Worm (Caenorhabditis elegans) whole organism, late embryonic: ENCODE measurements around the gene nfyb-1.

Experiments used
- C08G9.2 ChIP-seq: sonication (generic microtip); optimal IDR thresholded peaks from 2 replicates; lab custom pipeline; 2016; ENCODE audit warnings: mild to moderate bottlenecking, missing genetic modification characterization, moderate library complexity, missing compliant biosample characterization
- C38D4.7 ChIP-seq: fragments of 200-800 bp; sonication (Bioruptor generic); optimal IDR thresholded peaks from 2 replicates; lab custom pipeline; 2018; ENCODE audit warnings: mild to moderate bottlenecking, missing genetic modification characterization, moderate library complexity, missing compliant biosample characterization
- F13H6.1 ChIP-seq: sonication (generic microtip); optimal IDR thresholded peaks from 2 replicates; lab custom pipeline; 2016; ENCODE audit warnings: missing genetic modification characterization, missing compliant biosample characterization
- K02D7.2 ChIP-seq: sonication (generic microtip); optimal IDR thresholded peaks from 2 replicates; lab custom pipeline; 2017; ENCODE audit warnings: mild to moderate bottlenecking, missing genetic modification characterization, missing compliant biosample characterization
- T23F11.4 ChIP-seq: fragments of 200-800 bp; sonication (Bioruptor generic); optimal IDR thresholded peaks from 2 replicates; lab custom pipeline; 2018; ENCODE audit warnings: mild to moderate bottlenecking, missing genetic modification characterization, missing compliant biosample characterization
- ahr-1 ChIP-seq: sonication (generic microtip); optimal IDR thresholded peaks from 2 replicates; lab custom pipeline; 2016; ENCODE audit warnings: missing genetic modification characterization, missing compliant biosample characterization
- ceh-14 ChIP-seq: sonication (generic microtip); optimal IDR thresholded peaks from 2 replicates; lab custom pipeline; 2016; ENCODE audit warnings: missing genotype, missing genetic modification characterization, missing compliant biosample characterization
- ceh-18 ChIP-seq: sonication (generic microtip); optimal IDR thresholded peaks from 2 replicates; lab custom pipeline; 2016; ENCODE audit warnings: missing genetic modification characterization, missing compliant biosample characterization
- ceh-2 ChIP-seq: sonication (generic microtip); optimal IDR thresholded peaks from 2 replicates; lab custom pipeline; 2016; ENCODE audit warnings: missing genotype, missing genetic modification characterization, missing compliant biosample characterization
- ceh-22 ChIP-seq: sonication (generic microtip); optimal IDR thresholded peaks from 2 replicates; lab custom pipeline; 2017; ENCODE audit warnings: missing biosample characterization, missing genetic modification characterization
- ceh-24 ChIP-seq: sonication (generic microtip); optimal IDR thresholded peaks from 2 replicates; lab custom pipeline; 2016; ENCODE audit warnings: mild to moderate bottlenecking, missing genetic modification characterization, missing compliant biosample characterization
- ceh-31 ChIP-seq: sonication (generic microtip); optimal IDR thresholded peaks from 2 replicates; lab custom pipeline; 2016; ENCODE audit warnings: missing genetic modification characterization, missing compliant biosample characterization
- ceh-45 ChIP-seq: fragments of 200-800 bp; sonication (Bioruptor generic); IDR thresholded peaks from 2 replicates; pipeline ENCODE4 v1.3.6; 2022; ENCODE audit warnings: missing genetic modification reagents, missing genetic modification characterization, missing compliant biosample characterization
- ceh-48 ChIP-seq: sonication (generic microtip); optimal IDR thresholded peaks from 2 replicates; lab custom pipeline; 2016; ENCODE audit warnings: missing genetic modification characterization, inconsistent platforms, missing compliant biosample characterization
- che-1 ChIP-seq: sonication (generic microtip); optimal IDR thresholded peaks from 2 replicates; lab custom pipeline; 2016; ENCODE audit warnings: mild to moderate bottlenecking, missing genetic modification characterization, missing compliant biosample characterization
- dmd-4 ChIP-seq: sonication (generic microtip); optimal IDR thresholded peaks from 2 replicates; lab custom pipeline; 2016; ENCODE audit warnings: borderline replicate concordance, missing genetic modification characterization, missing compliant biosample characterization
- dve-1 ChIP-seq: sonication (generic microtip); optimal IDR thresholded peaks from 2 replicates; lab custom pipeline; 2017; ENCODE audit warnings: antibody characterized with exemption, mild to moderate bottlenecking, missing genetic modification characterization, missing compliant biosample characterization
- ets-4 ChIP-seq: sonication (generic microtip); optimal IDR thresholded peaks from 2 replicates; lab custom pipeline; 2016; ENCODE audit warnings: missing genetic modification characterization, missing compliant biosample characterization
- fkh-6 ChIP-seq: sonication (generic microtip); optimal IDR thresholded peaks from 2 replicates; lab custom pipeline; 2016; ENCODE audit warnings: missing genetic modification characterization, missing compliant biosample characterization
- hlh-13 ChIP-seq: fragments of 200-800 bp; sonication (Bioruptor generic); optimal IDR thresholded peaks from 2 replicates; lab custom pipeline; 2018; ENCODE audit warnings: mild to moderate bottlenecking, missing genetic modification characterization, missing compliant biosample characterization
- hlh-15 ChIP-seq: sonication (generic microtip); optimal IDR thresholded peaks from 2 replicates; lab custom pipeline; 2016; ENCODE audit warnings: missing genetic modification characterization, missing compliant biosample characterization
- lin-11 ChIP-seq: fragments of 200-800 bp; sonication (Bioruptor generic); optimal IDR thresholded peaks from 2 replicates; lab custom pipeline; 2018; ENCODE audit warnings: mild to moderate bottlenecking, missing genetic modification characterization, missing compliant biosample characterization
- mec-3 ChIP-seq: sonication (generic microtip); optimal IDR thresholded peaks from 2 replicates; lab custom pipeline; 2016; ENCODE audit warnings: borderline replicate concordance, missing genetic modification characterization, missing compliant biosample characterization
- nfya-1 ChIP-seq: sonication (generic microtip); optimal IDR thresholded peaks from 2 replicates; lab custom pipeline; 2017; ENCODE audit warnings: missing genetic modification characterization, mild to moderate bottlenecking, missing compliant biosample characterization, antibody characterized with exemption, moderate library complexity
- npax-4 ChIP-seq: sonication (generic microtip); optimal IDR thresholded peaks from 2 replicates; lab custom pipeline; 2016; ENCODE audit warnings: missing genetic modification characterization, missing compliant biosample characterization
- odd-2 ChIP-seq: sonication (generic microtip); optimal IDR thresholded peaks from 2 replicates; lab custom pipeline; 2017; ENCODE audit warnings: antibody characterized with exemption, mild to moderate bottlenecking, missing genetic modification characterization, missing compliant biosample characterization
- pag-3 ChIP-seq: sonication (generic microtip); optimal IDR thresholded peaks from 2 replicates; lab custom pipeline; 2016; ENCODE audit warnings: missing compliant biosample characterization, missing genetic modification characterization, borderline replicate concordance
- pat-9 ChIP-seq: fragments of 200-800 bp; sonication (Bioruptor generic); optimal IDR thresholded peaks from 2 replicates; lab custom pipeline; 2018; ENCODE audit warnings: mild to moderate bottlenecking, missing genetic modification characterization, moderate library complexity, missing compliant biosample characterization
- pax-1 ChIP-seq: fragments of 150-350 bp; optimal IDR thresholded peaks from 2 replicates; lab custom pipeline; 2014; ENCODE audit warnings: missing biosample characterization, missing genetic modification characterization
- pha-2 ChIP-seq: sonication (generic microtip); optimal IDR thresholded peaks from 2 replicates; lab custom pipeline; 2017; ENCODE audit warnings: mild to moderate bottlenecking, missing genetic modification characterization, missing compliant biosample characterization
- pqm-1 ChIP-seq: sonication (generic microtip); optimal IDR thresholded peaks from 2 replicates; lab custom pipeline; 2016; ENCODE audit warnings: missing genetic modification characterization, missing compliant biosample characterization
- ref-2 ChIP-seq: sonication (generic microtip); optimal IDR thresholded peaks from 2 replicates; lab custom pipeline; 2016; ENCODE audit warnings: missing genetic modification characterization, missing compliant biosample characterization
- rnt-1 ChIP-seq: sonication (generic microtip); optimal IDR thresholded peaks from 2 replicates; lab custom pipeline; 2016; ENCODE audit warnings: missing genetic modification characterization, missing compliant biosample characterization
- sdc-2 ChIP-seq: sonication (generic microtip); optimal IDR thresholded peaks from 2 replicates; lab custom pipeline; 2016; ENCODE audit warnings: missing genotype, missing genetic modification characterization, missing compliant biosample characterization
- sox-2 ChIP-seq: fragments of 200-800 bp; sonication (Bioruptor generic); IDR thresholded peaks from 2 replicates; pipeline ENCODE4 v1.3.6; 2022; ENCODE audit warnings: missing genetic modification reagents, missing genetic modification characterization, missing compliant biosample characterization
- tbx-2 ChIP-seq: sonication (generic microtip); optimal IDR thresholded peaks from 2 replicates; lab custom pipeline; 2016; ENCODE audit warnings: missing genetic modification characterization, missing compliant biosample characterization
- unc-3 ChIP-seq, 2 experiments: fragments of 200-800 bp in 1 of 2; sonication (Bioruptor generic) in 1 of 2; sonication (generic microtip) in 1 of 2; conservative IDR thresholded peaks in 1 of 2; optimal IDR thresholded peaks in 1 of 2; 2 replicates each; pipeline versions ENCODE4 v1.3.6 to Lab custom; 2016 to 2022; ENCODE audit warnings: missing compliant biosample characterization in 2 of 2, missing genetic modification characterization in 2 of 2, missing genetic modification reagents in 1 of 2
- unc-86 ChIP-seq: sonication (generic microtip); optimal IDR thresholded peaks from 2 replicates; lab custom pipeline; 2016; ENCODE audit warnings: missing genetic modification characterization, missing compliant biosample characterization
- zip-5 ChIP-seq: sonication (generic microtip); optimal IDR thresholded peaks from 2 replicates; lab custom pipeline; 2016; ENCODE audit warnings: missing genetic modification characterization, missing compliant biosample characterization
- ztf-16 ChIP-seq: sonication (generic microtip); optimal IDR thresholded peaks from 2 replicates; lab custom pipeline; 2017; ENCODE audit warnings: missing genetic modification characterization, missing compliant biosample characterization

The nfyb-1 gene

DNA sequence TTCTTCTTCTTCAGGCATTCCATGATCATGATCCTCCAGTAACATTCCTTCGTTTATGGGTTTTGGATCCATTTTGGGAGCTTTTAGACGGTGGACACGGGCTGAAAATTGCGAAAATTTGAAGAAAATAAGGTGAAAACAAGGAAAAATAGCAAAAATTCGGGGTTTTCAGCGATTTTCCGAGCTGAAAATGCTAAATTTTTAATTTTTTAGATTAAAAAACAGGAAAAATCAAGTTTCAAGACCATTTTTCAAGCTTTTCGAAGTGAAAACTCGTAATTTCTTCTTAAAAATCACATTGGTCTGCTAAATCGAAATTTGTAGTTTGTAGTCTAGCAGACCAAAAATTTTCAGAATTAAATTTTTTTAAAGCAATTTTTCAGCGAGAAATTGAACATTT is at the start of gene nfyb-1:
TSS of gene nfyb-1 (minus strand) at position 101 of the 400 bp plus-strand sequence.
- TF ChIP-seq C08G9.2 (tag; lab: Kevin White, UChicago) (no peak), K02D7.2 (no peak), ceh-31 (tag; lab: Kevin White, UChicago) (no peak), F13H6.1 (tag; lab: Kevin White, UChicago) (no peak)

DNA sequence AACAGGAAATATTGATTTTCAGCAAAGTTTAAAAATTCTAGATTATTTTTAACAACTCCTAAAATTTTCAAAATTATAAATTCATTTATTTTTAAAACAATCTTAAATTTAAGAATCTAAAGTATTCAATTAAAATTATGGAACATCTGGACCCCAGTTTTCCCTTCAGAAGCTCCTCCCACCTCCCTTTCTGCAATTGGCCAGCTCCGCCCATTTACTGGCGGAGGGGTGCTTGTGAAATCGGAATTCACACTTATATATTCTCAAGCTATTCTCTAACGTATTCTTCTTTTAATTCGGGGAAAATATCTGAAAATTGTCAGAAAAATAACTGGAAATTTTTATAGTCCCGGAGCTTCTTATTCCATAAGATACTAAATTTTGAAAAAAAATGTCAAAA is 48.6 kb upstream of the nfyb-1 start, which contains the start of gene mab-9:
TSS of gene mab-9 (plus strand) at position 260 of the 400 bp plus-strand sequence.
- TF ChIP-seq mec-3 (tag; lab: Kevin White, UChicago) = no peak
- TF ChIP-seq nfya-1 = peak; percentile 76
- TF ChIP-seq fkh-6 (tag; lab: Kevin White, UChicago) = no peak

DNA sequence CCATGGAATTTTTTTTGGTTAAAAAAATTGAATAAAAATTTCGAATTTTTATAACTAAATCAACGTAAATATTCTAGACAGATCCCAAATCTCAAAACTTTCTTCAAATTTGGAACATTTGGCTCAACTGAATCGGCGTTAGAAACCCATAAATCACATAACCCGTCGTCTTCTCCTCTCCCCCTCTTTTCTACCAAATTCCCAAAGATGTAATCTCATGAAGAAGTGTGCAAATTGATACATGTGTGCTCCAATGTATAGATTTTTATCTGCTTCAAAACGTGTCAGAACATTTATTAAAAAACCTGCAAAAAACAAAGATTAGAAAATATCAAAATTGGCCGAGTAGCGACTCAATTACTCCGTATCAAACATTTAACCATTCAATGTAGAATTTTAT is 45.5 kb upstream of the nfyb-1 start:
- no peak for TF ChIP-seq odd-2 (tag; lab: Kevin White, UChicago)
- TF ChIP-seq C38D4.7 (GFP tag; lab: Kevin White, UChicago) = no peak
- TF ChIP-seq mec-3 (tag; lab: Kevin White, UChicago) = no peak
- no peak for TF ChIP-seq ztf-16 (tag; lab: Kevin White, UChicago)
- TF ChIP-seq sox-2 (GFP tag; lab: Robert Waterston, UW) = no peak
- TF ChIP-seq zip-5 (tag; lab: Kevin White, UChicago) = no peak
- TF ChIP-seq lin-11 (tag; lab: Kevin White, UChicago) = no peak
- TF ChIP-seq ceh-22 (tag; lab: Kevin White, UChicago) = no peak
- TF ChIP-seq che-1 (tag; lab: Kevin White, UChicago) = no peak
- no peak for TF ChIP-seq pqm-1
- TF ChIP-seq ceh-24 (tag; lab: Kevin White, UChicago) = no peak
- no peak for TF ChIP-seq sdc-2
- no peak for TF ChIP-seq ahr-1 (tag; lab: Kevin White, UChicago)

DNA sequence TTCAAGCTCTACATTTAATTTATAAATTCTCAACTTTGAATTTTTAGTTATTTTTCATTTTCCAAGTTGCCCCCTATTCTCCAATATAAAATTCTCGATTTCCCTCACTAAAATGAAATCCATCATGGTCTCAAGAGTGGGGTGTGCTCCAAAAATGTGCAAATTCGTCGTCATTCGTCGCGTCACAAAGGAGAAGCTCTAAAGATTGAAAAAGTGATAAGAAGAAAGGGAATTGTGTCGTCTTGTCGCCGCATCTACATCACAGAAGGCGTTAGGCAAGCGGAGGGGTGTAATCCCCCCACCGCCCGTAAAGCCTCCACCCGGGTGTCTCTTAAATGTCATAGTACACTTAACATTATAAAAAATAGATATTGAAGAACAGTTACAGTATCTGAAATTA is 44.8 kb upstream of the nfyb-1 start:
- no peak for TF ChIP-seq ets-4
- TF ChIP-seq ceh-18 (tag; lab: Kevin White, UChicago) = no peak
- no peak for TF ChIP-seq ahr-1 (tag; lab: Kevin White, UChicago)
- no peak for TF ChIP-seq ceh-22 (tag; lab: Kevin White, UChicago)
- TF ChIP-seq C08G9.2 (tag; lab: Kevin White, UChicago) = no peak
- TF ChIP-seq dmd-4 = no peak
- no peak for TF ChIP-seq rnt-1 (tag; lab: Kevin White, UChicago)
- TF ChIP-seq fkh-6 (tag; lab: Kevin White, UChicago) = no peak

DNA sequence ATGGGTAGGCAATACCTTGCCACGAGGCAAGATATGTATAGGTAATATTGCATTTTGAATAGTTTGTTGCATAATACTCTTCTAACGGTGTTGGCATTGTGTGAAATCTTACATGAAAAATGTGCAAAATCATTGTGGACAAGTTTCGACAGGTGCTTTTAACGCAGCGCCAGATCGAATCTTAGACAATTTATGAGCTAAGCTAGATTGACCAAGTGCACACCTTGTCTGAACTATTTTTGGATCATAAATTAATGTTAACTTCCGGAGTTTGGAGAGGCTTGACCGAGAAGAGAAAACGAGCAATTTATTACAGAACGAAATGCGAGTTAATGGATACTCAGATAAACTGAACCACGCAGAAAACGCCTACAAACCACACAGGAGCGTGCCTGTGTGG is 42.1 kb upstream of the nfyb-1 start, which contains the start of gene srh-105:
TSS of gene srh-105 (minus strand) at position 101 of the 400 bp plus-strand sequence.
- TF ChIP-seq ceh-18 (tag; lab: Kevin White, UChicago) = no peak
- TF ChIP-seq tbx-2 (tag; lab: Kevin White, UChicago) = no peak
- no peak for TF ChIP-seq ceh-14 (tag; lab: Kevin White, UChicago)
- TF ChIP-seq unc-3 (GFP tag; conservative IDR thresholded peaks at IDR 0.05; lab: Robert Waterston, UW) = no peak
- no peak for TF ChIP-seq unc-3 (tag; optimal IDR thresholded peaks at IDR 0.05; lab: Kevin White, UChicago)
- no peak for TF ChIP-seq sdc-2
- TF ChIP-seq dve-1 (tag; lab: Kevin White, UChicago) = no peak
- no peak for TF ChIP-seq ref-2 (tag; lab: Kevin White, UChicago)
- TF ChIP-seq pag-3 (tag; lab: Kevin White, UChicago) = no peak
- no peak for TF ChIP-seq pha-2 (tag; lab: Kevin White, UChicago)
- TF ChIP-seq zip-5 (tag; lab: Kevin White, UChicago) = no peak

DNA sequence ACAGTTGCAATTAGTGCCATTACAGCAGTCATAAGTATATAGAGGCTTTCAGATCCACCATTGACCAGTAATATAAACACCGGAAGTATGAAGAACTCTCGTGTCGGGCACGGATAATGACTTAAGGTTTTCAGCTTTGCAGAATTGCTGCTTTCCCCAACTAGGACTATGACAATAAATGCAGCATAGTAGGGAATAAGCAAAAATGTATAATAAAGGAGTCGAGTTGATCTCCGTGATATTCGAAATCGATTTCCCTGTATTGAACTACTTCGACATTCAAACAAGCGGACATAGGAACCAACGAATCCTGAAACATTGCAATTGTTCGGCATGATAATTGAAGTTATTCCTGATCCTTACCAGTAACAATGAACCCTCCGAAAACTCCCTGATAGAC is 41.4 kb upstream of the nfyb-1 start:
- TF ChIP-seq dve-1 (tag; lab: Kevin White, UChicago) (no peak), pax-1 (tag; lab: Kevin White, UChicago) (no peak), hlh-15 (tag; lab: Kevin White, UChicago) (no peak), ceh-31 (tag; lab: Kevin White, UChicago) (no peak), T23F11.4 (no peak), ceh-48 (tag; lab: Kevin White, UChicago) (no peak), ceh-45 (GFP tag; lab: Robert Waterston, UW) (no peak), pha-2 (tag; lab: Kevin White, UChicago) (no peak), unc-86 (tag; lab: Kevin White, UChicago) (no peak), ahr-1 (tag; lab: Kevin White, UChicago) (no peak), npax-4 (tag; lab: Kevin White, UChicago) (no peak), ceh-2 (tag; lab: Kevin White, UChicago) (no peak), C38D4.7 (GFP tag; lab: Kevin White, UChicago) (no peak), pat-9 (tag; lab: Kevin White, UChicago) (no peak), odd-2 (tag; lab: Kevin White, UChicago) (no peak), sox-2 (GFP tag; lab: Robert Waterston, UW) (no peak), hlh-13 (GFP tag; lab: Kevin White, UChicago) (no peak)
